ENCODE assay signal across 1 fruit fly cellular context in genomic region chr3R:18573699-18574259, dm6.
TF ChIP-seq lines count a peak whose summit lies in the region.

No protein-coding gene starts in this region.

TF ChIP-seq in whole organism, embryonic, 481 proteins besides CTCF, POLR2A, EP300 and RAD21 (continued from another document):
- peak; percentile 96 for TF ChIP-seq row (GFP tag; IDR thresholded peaks at IDR 0.05; lab: Robert Waterston, UW)
- no peak for TF ChIP-seq CG14860 (GFP tag; IDR thresholded peaks at IDR 0.05; lab: Robert Waterston, UW; ENCODE audit: partially characterized antibody)
- peak; percentile 70 for TF ChIP-seq Neu2 (GFP tag; optimal IDR thresholded peaks at IDR 0.05; lab: Kevin White, UChicago; ENCODE audit: borderline replicate concordance)
- peak; percentile 81 for TF ChIP-seq NC2α (GFP tag; optimal IDR thresholded peaks at IDR 0.05; lab: Kevin White, UChicago)
- peak; percentile 90 for TF ChIP-seq bab2 (GFP tag; optimal IDR thresholded peaks at IDR 0.05; lab: Kevin White, UChicago)
- peak; percentile 96 for TF ChIP-seq nmo (GFP tag; optimal IDR thresholded peaks at IDR 0.05; lab: Kevin White, UChicago)
- TF ChIP-seq CoRest (tag; optimal IDR thresholded peaks at IDR 0.05; lab: Kevin White, UChicago), result peak; percentile 98
- peak; percentile 85 for TF ChIP-seq NK7.1 (GFP tag; optimal IDR thresholded peaks at IDR 0.05; lab: Kevin White, UChicago)
- TF ChIP-seq cg (GFP tag; optimal IDR thresholded peaks at IDR 0.05; lab: Kevin White, UChicago), result peak; percentile 75
- TF ChIP-seq Fer2 (tag; optimal IDR thresholded peaks at IDR 0.05; lab: Kevin White, UChicago), result peak; percentile 85
- TF ChIP-seq CG8924 (tag; optimal IDR thresholded peaks at IDR 0.05; lab: Kevin White, UChicago), result peak; percentile 96
- peak; percentile 90 for TF ChIP-seq CG17359 (tag; optimal IDR thresholded peaks at IDR 0.05; lab: Kevin White, UChicago)
- peak; percentile 77 for TF ChIP-seq CG11085 (GFP tag; IDR thresholded peaks at IDR 0.05; lab: Robert Waterston, UW)
- TF ChIP-seq CG4820 (GFP tag; optimal IDR thresholded peaks at IDR 0.05; lab: Kevin White, UChicago), result peak; percentile 89
- peak; percentile 92 for TF ChIP-seq Xrp1 (GFP tag; IDR thresholded peaks at IDR 0.05; lab: Robert Waterston, UW)
- no peak for TF ChIP-seq Lpt (GFP tag; optimal IDR thresholded peaks at IDR 0.05; lab: Kevin White, UChicago)
- peak; percentile 84 for TF ChIP-seq Rx (GFP tag; IDR thresholded peaks at IDR 0.05; lab: Robert Waterston, UW)
- TF ChIP-seq BtbVII (GFP tag; optimal IDR thresholded peaks at IDR 0.05; lab: Kevin White, UChicago), result peak; percentile 92
- TF ChIP-seq CG18599 (GFP tag; optimal IDR thresholded peaks at IDR 0.05; lab: Kevin White, UChicago), result peak; percentile 94
- peak; percentile 95 for TF ChIP-seq CG1602 (GFP tag; optimal IDR thresholded peaks at IDR 0.05; lab: Kevin White, UChicago)
- TF ChIP-seq CG18619 (GFP tag; optimal IDR thresholded peaks at IDR 0.05; lab: Kevin White, UChicago), result peak; percentile 95
- peak; percentile 95 for TF ChIP-seq CG11695 (GFP tag; IDR thresholded peaks at IDR 0.05; lab: Robert Waterston, UW)
- peak; percentile 75 for TF ChIP-seq CG6272 (GFP tag; IDR thresholded peaks at IDR 0.05; lab: Robert Waterston, UW)
- peak; percentile 94 for TF ChIP-seq CG16863 (GFP tag; optimal IDR thresholded peaks at IDR 0.05; lab: Kevin White, UChicago)
- TF ChIP-seq CG30431 (GFP tag; optimal IDR thresholded peaks at IDR 0.05; lab: Kevin White, UChicago), result peak; percentile 89
- TF ChIP-seq CG6689 (GFP tag; IDR thresholded peaks at IDR 0.05; lab: Robert Waterston, UW), result peak; percentile 95
- peak in 1 of 3 experiments; percentile 72 for TF ChIP-seq Stat92E (GFP tag; optimal IDR thresholded peaks at IDR 0.05; lab: Kevin White, UChicago)
- peak; percentile 78 for TF ChIP-seq scrt (GFP tag; optimal IDR thresholded peaks at IDR 0.05; lab: Kevin White, UChicago)
- peak in 1 of 2 experiments; percentile 96 for TF ChIP-seq Hr78 (GFP tag; optimal IDR thresholded peaks at IDR 0.05; lab: Kevin White, UChicago)
- peak; percentile 63 for TF ChIP-seq CG3995 (GFP tag; optimal IDR thresholded peaks at IDR 0.05; lab: Kevin White, UChicago)
- TF ChIP-seq Gsc (GFP tag; IDR thresholded peaks at IDR 0.05; lab: Robert Waterston, UW), result peak; percentile 65
- TF ChIP-seq CG15696 (tag; optimal IDR thresholded peaks at IDR 0.05; lab: Kevin White, UChicago), result peak; percentile 65
- peak; percentile 86 for TF ChIP-seq ap (GFP tag; IDR thresholded peaks at IDR 0.05; lab: Robert Waterston, UW)
- no peak for TF ChIP-seq CG16813 (GFP tag; IDR thresholded peaks at IDR 0.05; lab: Robert Waterston, UW; ENCODE audit: partially characterized antibody)
- peak; percentile 61 for TF ChIP-seq HmgD (GFP tag; optimal IDR thresholded peaks at IDR 0.05; lab: Kevin White, UChicago)
- TF ChIP-seq jumu (GFP tag; optimal IDR thresholded peaks at IDR 0.05; lab: Kevin White, UChicago), result peak; percentile 83
- TF ChIP-seq nerfin-2 (GFP tag; IDR thresholded peaks at IDR 0.05; lab: Robert Waterston, UW; ENCODE audit: partially characterized antibody), result no peak
- peak; percentile 90 for TF ChIP-seq vvl (GFP tag; IDR thresholded peaks at IDR 0.05; lab: Robert Waterston, UW)
- TF ChIP-seq CG14667 (GFP tag; IDR thresholded peaks at IDR 0.05; lab: Robert Waterston, UW), result peak; percentile 83
- TF ChIP-seq pan (optimal IDR thresholded peaks at IDR 0.05; lab: Kevin White, UChicago), result no peak
- peak in 1 of 2 experiments; percentile 92 for TF ChIP-seq pan (GFP tag; optimal IDR thresholded peaks at IDR 0.05 in 1 of 2, IDR thresholded peaks at IDR 0.05 in 1 of 2)
